Fruit fly (Drosophila melanogaster): ENCODE results near the gene Pk34A.

Gene Pk34A

dm6 chr2L:13158510-13158909, at the start of gene Pk34A:
Gene Pk34A (plus strand): TSS chr2L:13158810.
- TF ChIP-seq psq (optimal IDR thresholded peaks at IDR 0.05) (no peak), EcR (GFP tag; optimal IDR thresholded peaks at IDR 0.05) (no peak), pan (optimal IDR thresholded peaks at IDR 0.05) (no peak), Dll (optimal IDR thresholded peaks at IDR 0.05) (no peak)

dm6 chr2L:13113580-13113979, 45.0 kb upstream of the Pk34A start:
- TF ChIP-seq CG8478 (optimal IDR thresholded peaks at IDR 0.05) (no peak), pan (optimal IDR thresholded peaks at IDR 0.05) (no peak), psq (optimal IDR thresholded peaks at IDR 0.05) (no peak), EcR (GFP tag; optimal IDR thresholded peaks at IDR 0.05) (no peak)

- TF ChIP-seq pan (optimal IDR thresholded peaks at IDR 0.05) (no peak), psq (optimal IDR thresholded peaks at IDR 0.05) (no peak), EcR (GFP tag; optimal IDR thresholded peaks at IDR 0.05) (no peak), Dll (optimal IDR thresholded peaks at IDR 0.05) (no peak), usp (GFP tag; optimal IDR thresholded peaks at IDR 0.05) (no peak), CG8478 (optimal IDR thresholded peaks at IDR 0.05) (no peak)
Observed at dm6 chr2L:13116738-13117137, 41.9 kb upstream of the Pk34A start.

- TF ChIP-seq usp (GFP tag; optimal IDR thresholded peaks at IDR 0.05): no peak
- no peak for TF ChIP-seq CG8478 (optimal IDR thresholded peaks at IDR 0.05)
- TF ChIP-seq EcR (GFP tag; optimal IDR thresholded peaks at IDR 0.05): no peak
- no peak for TF ChIP-seq psq (optimal IDR thresholded peaks at IDR 0.05)
Observed at dm6 chr2L:13119034-13119433, 39.6 kb upstream of the Pk34A start, which contains the start of the genes CG44198 and CG43050. Gene CG44198 (minus strand): TSS chr2L:13119134. Gene CG43050 (plus strand): TSS chr2L:13119294.

- TF ChIP-seq Dll (optimal IDR thresholded peaks at IDR 0.05): no peak
- TF ChIP-seq usp (GFP tag; optimal IDR thresholded peaks at IDR 0.05): no peak
- TF ChIP-seq EcR (GFP tag; optimal IDR thresholded peaks at IDR 0.05): no peak
- TF ChIP-seq psq (optimal IDR thresholded peaks at IDR 0.05): no peak
Observed at dm6 chr2L:13122526-13122925, 36.1 kb upstream of the Pk34A start.

- TF ChIP-seq usp (GFP tag; optimal IDR thresholded peaks at IDR 0.05): no peak
Observed at dm6 chr2L:13130291-13130690, 28.3 kb upstream of the Pk34A start, which contains the start of gene CG5122. Gene CG5122 (plus strand): TSS chr2L:13130591.

dm6 chr2L:13135929-13136328, 22.7 kb upstream of the Pk34A start:
- TF ChIP-seq usp (GFP tag; optimal IDR thresholded peaks at IDR 0.05) (no peak), pan (optimal IDR thresholded peaks at IDR 0.05) (no peak), psq (optimal IDR thresholded peaks at IDR 0.05) (no peak), EcR (GFP tag; optimal IDR thresholded peaks at IDR 0.05) (no peak), CG8478 (optimal IDR thresholded peaks at IDR 0.05) (no peak), Dll (optimal IDR thresholded peaks at IDR 0.05) (no peak)

dm6 chr2L:13140891-13141290, 17.7 kb upstream of the Pk34A start:
- no peak for TF ChIP-seq pan (optimal IDR thresholded peaks at IDR 0.05)
- TF ChIP-seq CG8478 (optimal IDR thresholded peaks at IDR 0.05): no peak
- no peak for TF ChIP-seq psq (optimal IDR thresholded peaks at IDR 0.05)

dm6 chr2L:13142803-13143202, 15.8 kb upstream of the Pk34A start, which contains the start of gene CG9928:
Gene CG9928 (minus strand): TSS chr2L:13142903.
- no peak for TF ChIP-seq pan (optimal IDR thresholded peaks at IDR 0.05)
- TF ChIP-seq usp (GFP tag; optimal IDR thresholded peaks at IDR 0.05): no peak
- no peak for TF ChIP-seq psq (optimal IDR thresholded peaks at IDR 0.05)
- no peak for TF ChIP-seq EcR (GFP tag; optimal IDR thresholded peaks at IDR 0.05)
- TF ChIP-seq Dll (optimal IDR thresholded peaks at IDR 0.05): no peak
- no peak for TF ChIP-seq CG8478 (optimal IDR thresholded peaks at IDR 0.05)

- no peak for TF ChIP-seq CG8478 (optimal IDR thresholded peaks at IDR 0.05)
- TF ChIP-seq Dll (optimal IDR thresholded peaks at IDR 0.05): no peak
- no peak for TF ChIP-seq pan (optimal IDR thresholded peaks at IDR 0.05)
- no peak for TF ChIP-seq psq (optimal IDR thresholded peaks at IDR 0.05)
- TF ChIP-seq EcR (GFP tag; optimal IDR thresholded peaks at IDR 0.05): no peak
Observed at dm6 chr2L:13143522-13143921, 15.1 kb upstream of the Pk34A start, which contains the start of gene CG16978. Gene CG16978 (minus strand): TSS chr2L:13143622.

dm6 chr2L:13145035-13145683, 13.5 kb upstream of the Pk34A start:
- no peak for TF ChIP-seq Dll (optimal IDR thresholded peaks at IDR 0.05)
- no peak for TF ChIP-seq CG8478 (optimal IDR thresholded peaks at IDR 0.05)
- TF ChIP-seq psq (optimal IDR thresholded peaks at IDR 0.05): no peak
- no peak for TF ChIP-seq EcR (GFP tag; optimal IDR thresholded peaks at IDR 0.05)
- TF ChIP-seq usp (GFP tag; optimal IDR thresholded peaks at IDR 0.05): no peak
- TF ChIP-seq pan (optimal IDR thresholded peaks at IDR 0.05): no peak

- TF ChIP-seq psq (optimal IDR thresholded peaks at IDR 0.05): no peak
- TF ChIP-seq CG8478 (optimal IDR thresholded peaks at IDR 0.05): no peak
- no peak for TF ChIP-seq Dll (optimal IDR thresholded peaks at IDR 0.05)
- TF ChIP-seq EcR (GFP tag; optimal IDR thresholded peaks at IDR 0.05): no peak
- TF ChIP-seq pan (optimal IDR thresholded peaks at IDR 0.05): no peak
- no peak for TF ChIP-seq usp (GFP tag; optimal IDR thresholded peaks at IDR 0.05)
Observed at dm6 chr2L:13146254-13146653, 12.4 kb upstream of the Pk34A start.

- no peak for TF ChIP-seq EcR (GFP tag; optimal IDR thresholded peaks at IDR 0.05)
- TF ChIP-seq usp (GFP tag; optimal IDR thresholded peaks at IDR 0.05): no peak
- TF ChIP-seq pan (optimal IDR thresholded peaks at IDR 0.05): no peak
- no peak for TF ChIP-seq psq (optimal IDR thresholded peaks at IDR 0.05)
- TF ChIP-seq CG8478 (optimal IDR thresholded peaks at IDR 0.05): no peak
- TF ChIP-seq Dll (optimal IDR thresholded peaks at IDR 0.05): no peak
Observed at dm6 chr2L:13154313-13154712, 4.3 kb upstream of the Pk34A start.

All from whole organism.